Worm (Caenorhabditis elegans) whole organism, young adult: ENCODE results near the gene W06G6.9.

Source experiments
- B0019.2 ChIP-seq: fragments of 200-800 bp; sonication (Bioruptor generic); conservative IDR thresholded peaks from 2 replicates; pipeline ENCODE4 v1.3.6; 2022; ENCODE audit warnings: missing genetic modification reagents, missing genetic modification characterization, missing compliant biosample characterization
- B0336.3 ChIP-seq: fragments of 200-800 bp; sonication (Bioruptor generic); IDR thresholded peaks from 2 replicates; pipeline ENCODE4 v1.3.6; 2022; ENCODE audit warnings: missing genetic modification characterization, missing compliant biosample characterization
- F10E7.11 ChIP-seq: sonication (generic microtip); optimal IDR thresholded peaks from 2 replicates; lab custom pipeline; 2017; ENCODE audit warnings: mild to moderate bottlenecking, missing genetic modification characterization, moderate library complexity, missing compliant biosample characterization
- F37B4.10 ChIP-seq: fragments of 200-800 bp; sonication (Bioruptor generic); IDR thresholded peaks from 2 replicates; pipeline ENCODE4 v1.3.6; 2022; ENCODE audit warnings: missing genetic modification characterization, missing compliant biosample characterization
- F49E8.2 ChIP-seq: sonication (generic microtip); optimal IDR thresholded peaks from 3 replicates; lab custom pipeline; 2017; ENCODE audit warnings: missing genetic modification characterization, mild to moderate bottlenecking, missing compliant biosample characterization, antibody characterized with exemption, moderate library complexity; ENCODE audit not compliant: insufficient read depth
- T07F8.4 ChIP-seq: sonication (generic microtip); optimal IDR thresholded peaks from 2 replicates; lab custom pipeline; 2016; ENCODE audit warnings: mild to moderate bottlenecking, missing genetic modification characterization, moderate library complexity, missing compliant biosample characterization
- Y79H2A.3 ChIP-seq: fragments of 200-800 bp; sonication (Bioruptor generic); conservative IDR thresholded peaks from 2 replicates; pipeline ENCODE4 v1.3.6; 2022; ENCODE audit warnings: missing genetic modification reagents, missing genetic modification characterization, missing compliant biosample characterization
- ama-1 ChIP-seq, 3 experiments: fragments of 150-350 bp in 1 of 3; sonication (generic microtip) in 2 of 3; optimal IDR thresholded peaks; 2 replicates each; lab custom pipeline; 2014 to 2018; ENCODE audit warnings: missing biosample characterization in 2 of 3, missing genetic modification characterization in 2 of 3, missing genetic modification reagents in 2 of 3
- attf-5 ChIP-seq: fragments of 200-800 bp; sonication (Bioruptor generic); optimal IDR thresholded peaks from 2 replicates; lab custom pipeline; 2018; ENCODE audit warnings: mild to moderate bottlenecking, missing genetic modification characterization, missing compliant biosample characterization
- ceh-27 ChIP-seq: fragments of 200-800 bp; sonication (Bioruptor generic); optimal IDR thresholded peaks from 2 replicates; lab custom pipeline; 2018; ENCODE audit warnings: mild to moderate bottlenecking, missing genetic modification characterization, moderate library complexity, missing compliant biosample characterization
- ceh-58 ChIP-seq: fragments of 200-800 bp; sonication (Bioruptor generic); IDR thresholded peaks from 2 replicates; pipeline ENCODE4 v1.3.6; 2022; ENCODE audit warnings: missing genetic modification characterization, missing compliant biosample characterization
- egl-18 ChIP-seq: fragments of 200-800 bp; sonication (Bioruptor generic); IDR thresholded peaks from 2 replicates; pipeline ENCODE4 v1.3.6; 2022; ENCODE audit warnings: missing genetic modification reagents, missing genetic modification characterization, missing compliant biosample characterization
- egrh-3 ChIP-seq: fragments of 200-800 bp; sonication (Bioruptor generic); IDR thresholded peaks from 2 replicates; pipeline ENCODE4 v1.3.6; 2022; ENCODE audit warnings: missing genetic modification reagents, missing genetic modification characterization, missing compliant biosample characterization
- ets-4 ChIP-seq: fragments of 200-800 bp; sonication (Bioruptor generic); optimal IDR thresholded peaks from 2 replicates; lab custom pipeline; 2018; ENCODE audit warnings: mild to moderate bottlenecking, missing genetic modification characterization, missing compliant biosample characterization
- hrde-1 ChIP-seq: sonication (generic microtip); optimal IDR thresholded peaks from 2 replicates; lab custom pipeline; 2016; ENCODE audit warnings: missing genetic modification characterization, mild to moderate bottlenecking, missing compliant biosample characterization, moderate library complexity, missing genotype, missing genetic modification reagents, borderline replicate concordance
- lag-1 ChIP-seq: fragments of 200-800 bp; sonication (Bioruptor generic); IDR thresholded peaks from 2 replicates; pipeline ENCODE4 v1.3.6; 2022; ENCODE audit warnings: missing genetic modification reagents, missing genetic modification characterization, missing compliant biosample characterization
- let-526 ChIP-seq: fragments of 200-800 bp; sonication (Bioruptor generic); IDR thresholded peaks from 2 replicates; pipeline ENCODE4 v1.3.6; 2022; ENCODE audit warnings: missing genetic modification reagents, missing genetic modification characterization, missing compliant biosample characterization
- lin-26 ChIP-seq: fragments of 200-800 bp; sonication (Bioruptor generic); IDR thresholded peaks from 2 replicates; pipeline ENCODE4 v1.3.6; 2022; ENCODE audit warnings: missing genetic modification reagents, missing genetic modification characterization, missing compliant biosample characterization
- lin-40 ChIP-seq: sonication (generic microtip); optimal IDR thresholded peaks from 2 replicates; lab custom pipeline; 2016; ENCODE audit warnings: missing genetic modification characterization, mild to moderate bottlenecking, missing compliant biosample characterization, missing genotype, missing genetic modification reagents
- lsy-27 ChIP-seq: sonication (generic microtip); optimal IDR thresholded peaks from 2 replicates; lab custom pipeline; 2017; ENCODE audit warnings: missing genetic modification characterization, mild to moderate bottlenecking, missing compliant biosample characterization, antibody characterized with exemption, missing genotype, borderline replicate concordance; ENCODE audit not compliant: insufficient read depth
- madf-3 ChIP-seq: fragments of 200-800 bp; sonication (Bioruptor generic); IDR thresholded peaks from 2 replicates; pipeline ENCODE4 v1.3.6; 2022; ENCODE audit warnings: missing genetic modification reagents, missing genetic modification characterization, missing compliant biosample characterization
- mes-4 ChIP-seq: sonication (generic microtip); optimal IDR thresholded peaks from 2 replicates; lab custom pipeline; 2016; ENCODE audit warnings: missing genotype, missing genetic modification characterization, missing compliant biosample characterization
- nfya-1 ChIP-seq: sonication (generic microtip); optimal IDR thresholded peaks from 2 replicates; lab custom pipeline; 2017; ENCODE audit warnings: antibody characterized with exemption, missing compliant biosample characterization, missing genetic modification characterization, borderline replicate concordance; ENCODE audit not compliant: insufficient read depth
- nfya-2 ChIP-seq: fragments of 200-800 bp; sonication (Bioruptor generic); IDR thresholded peaks from 2 replicates; pipeline ENCODE4 v1.3.6; 2022; ENCODE audit warnings: missing genetic modification reagents, missing genetic modification characterization, missing compliant biosample characterization
- nhr-120 ChIP-seq: fragments of 200-800 bp; sonication (Bioruptor generic); IDR thresholded peaks from 2 replicates; pipeline ENCODE4 v1.3.6; 2022; ENCODE audit warnings: missing genetic modification characterization, missing compliant biosample characterization
- nhr-90 ChIP-seq: sonication (generic microtip); optimal IDR thresholded peaks from 2 replicates; lab custom pipeline; 2016; ENCODE audit warnings: missing genotype, mild to moderate bottlenecking, missing genetic modification characterization, missing compliant biosample characterization
- rpc-1 ChIP-seq, 2 experiments: fragments of 150-350 bp in 1 of 2; sonication (generic microtip) in 1 of 2; optimal IDR thresholded peaks; 2 replicates each; lab custom pipeline; 2014 to 2018; ENCODE audit warnings: missing biosample characterization in 1 of 2, missing genetic modification characterization in 1 of 2, missing genetic modification reagents in 1 of 2, missing genotype in 1 of 2
- zfh-2 ChIP-seq: fragments of 200-800 bp; sonication (Bioruptor generic); conservative IDR thresholded peaks from 2 replicates; pipeline ENCODE4 v1.3.6; 2022; ENCODE audit warnings: missing genetic modification reagents, missing genetic modification characterization, missing compliant biosample characterization
- zim-3 ChIP-seq: sonication (generic microtip); optimal IDR thresholded peaks from 2 replicates; lab custom pipeline; 2017; ENCODE audit warnings: mild to moderate bottlenecking, missing genetic modification characterization, moderate library complexity, missing compliant biosample characterization
- ztf-25 ChIP-seq: fragments of 200-800 bp; sonication (Bioruptor generic); IDR thresholded peaks from 2 replicates; pipeline ENCODE4 v1.3.6; 2022; ENCODE audit warnings: missing genetic modification reagents, missing genetic modification characterization, missing compliant biosample characterization
- ztf-26 ChIP-seq: sonication (generic microtip); optimal IDR thresholded peaks from 2 replicates; lab custom pipeline; 2017; ENCODE audit warnings: missing genetic modification characterization, missing compliant biosample characterization
- ztf-3 ChIP-seq: fragments of 200-800 bp; sonication (Bioruptor generic); optimal IDR thresholded peaks from 2 replicates; lab custom pipeline; 2018; ENCODE audit warnings: mild to moderate bottlenecking, missing genetic modification characterization, missing compliant biosample characterization

The W06G6.9 gene

DNA sequence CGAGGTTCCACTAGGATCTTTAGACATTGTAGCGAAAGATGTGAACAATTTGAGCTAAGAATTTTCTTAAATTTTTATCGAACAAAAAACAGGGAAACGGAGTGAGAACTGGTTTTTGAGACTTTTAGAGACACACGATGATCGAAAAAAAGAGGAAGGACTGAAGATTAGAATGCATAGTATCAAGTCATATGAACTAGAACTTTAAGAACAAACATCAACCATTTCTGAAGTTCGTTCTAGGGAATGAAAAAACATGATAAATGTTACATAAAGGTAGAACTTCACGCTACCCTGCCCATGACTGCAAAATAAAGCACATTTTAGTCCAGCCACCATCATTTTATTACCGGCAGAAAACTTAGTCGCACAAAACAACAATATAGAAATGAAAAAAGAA lies at the start of gene W06G6.9:
Gene W06G6.9, minus strand, starts transcription at position 101 of the 400 bp plus-strand sequence.
- TF ChIP-seq ets-4 (GFP tag; lab: Kevin White, UChicago) (no peak), hrde-1 (tag; lab: Kevin White, UChicago) (no peak), egl-18 (GFP tag; lab: Robert Waterston, UW) (no peak), ztf-26 (tag; lab: Kevin White, UChicago) (no peak), nfya-1 (tag; lab: Kevin White, UChicago) (no peak)

DNA sequence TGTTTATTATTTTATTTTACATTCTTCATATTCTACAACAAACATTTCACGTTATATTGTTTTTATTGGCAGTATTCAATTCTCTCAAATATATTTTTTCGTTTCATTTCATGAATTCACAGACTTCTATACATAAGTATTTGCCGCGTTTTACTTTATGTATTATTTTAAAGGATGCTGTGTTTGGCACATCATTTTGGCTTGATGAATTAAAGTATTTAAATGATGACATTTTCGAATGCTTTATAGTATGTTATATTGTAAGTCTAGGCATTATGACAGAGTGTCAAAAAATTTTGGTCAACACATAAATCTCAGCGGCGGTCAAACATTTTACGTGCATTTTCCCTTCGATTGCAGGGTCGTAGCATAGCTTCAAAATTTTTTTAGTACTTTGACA lies 49.2 kb upstream of the W06G6.9 start:
- TF ChIP-seq nhr-120 (GFP tag; lab: Robert Waterston, UW) (no peak), nfya-2 (no peak), zim-3 (no peak), ceh-27 (GFP tag; lab: Kevin White, UChicago) (no peak), F49E8.2 (tag; lab: Kevin White, UChicago) (no peak), B0336.3 (no peak), Y79H2A.3 (GFP tag; lab: Robert Waterston, UW) (no peak), ztf-3 (no peak), lin-40 (no peak)

DNA sequence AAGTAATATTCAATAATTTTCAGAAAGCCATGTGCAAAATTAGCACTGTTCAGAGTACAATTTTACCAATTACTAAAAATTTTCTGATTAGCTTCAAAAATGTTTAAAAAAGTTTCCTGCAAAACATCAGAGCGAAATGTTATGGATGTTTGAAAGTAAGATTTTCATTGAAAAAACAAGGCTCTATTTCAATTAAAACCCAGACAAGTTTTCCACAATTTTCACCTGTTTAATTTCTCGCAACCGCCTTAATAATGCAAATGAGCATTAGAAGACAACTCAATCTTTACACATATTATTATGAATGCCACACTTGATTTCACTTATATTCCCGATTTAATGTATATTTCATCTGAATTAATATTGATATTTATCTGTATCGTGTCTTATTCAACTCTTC lies 48.3 kb upstream of the W06G6.9 start, which contains the start of gene srz-101:
Gene srz-101, plus strand, starts transcription at position 301 of the 400 bp plus-strand sequence.
- TF ChIP-seq let-526 (GFP tag; lab: Robert Waterston, UW) (no peak), ama-1 (optimal IDR thresholded peaks at IDR 0.05; lab: Kevin White, UChicago) (no peak), ama-1 (GFP tag; optimal IDR thresholded peaks at IDR 0.05; lab: Kevin White, UChicago) (no peak), ztf-25 (GFP tag; lab: Robert Waterston, UW) (no peak), attf-5 (GFP tag; lab: Kevin White, UChicago) (no peak), nhr-90 (tag; lab: Kevin White, UChicago) (no peak), F37B4.10 (GFP tag; lab: Robert Waterston, UW) (no peak), lsy-27 (tag; lab: Kevin White, UChicago) (no peak), rpc-1 (optimal IDR thresholded peaks at IDR 0.05; lab: Kevin White, UChicago) (no peak), rpc-1 (tag; optimal IDR thresholded peaks at IDR 0.05; lab: Kevin White, UChicago) (no peak), ceh-58 (GFP tag; lab: Robert Waterston, UW) (no peak), T07F8.4 (tag; lab: Kevin White, UChicago) (no peak), lag-1 (GFP tag; lab: Robert Waterston, UW) (no peak), mes-4 (tag; lab: Kevin White, UChicago) (no peak), F10E7.11 (tag; lab: Kevin White, UChicago) (no peak), zfh-2 (GFP tag; lab: Robert Waterston, UW) (no peak)
- TF ChIP-seq, all 124 proteins: peak for 0

ce11 chrV:16693732-16694131 lies 47.5 kb upstream of the W06G6.9 start, which contains the start of gene srw-42:
Gene srw-42, minus strand, starts transcription at chrV:16693832.
- TF ChIP-seq madf-3 (GFP tag; lab: Robert Waterston, UW): no peak
- no peak for TF ChIP-seq F49E8.2 (tag; lab: Kevin White, UChicago)
- no peak for TF ChIP-seq lin-26 (GFP tag; lab: Robert Waterston, UW)
- TF ChIP-seq, all 124 proteins: peak for 0

- TF ChIP-seq zfh-2 (GFP tag; lab: Robert Waterston, UW) (peak; percentile 92), B0019.2 (GFP tag; lab: Robert Waterston, UW) (no peak), egrh-3 (GFP tag; lab: Robert Waterston, UW) (peak; percentile 90; the same call in 1 of the 2 replicates)
These were observed 46.7 kb upstream of the W06G6.9 start for ce11 chrV:16692988-16693387.
